Worm (Caenorhabditis elegans): ENCODE results near the gene C06B3.7.
A peak's percentile ranks its signal among the peaks of the same experiment; 100 is the strongest.

C06B3.7 gene

DNA sequence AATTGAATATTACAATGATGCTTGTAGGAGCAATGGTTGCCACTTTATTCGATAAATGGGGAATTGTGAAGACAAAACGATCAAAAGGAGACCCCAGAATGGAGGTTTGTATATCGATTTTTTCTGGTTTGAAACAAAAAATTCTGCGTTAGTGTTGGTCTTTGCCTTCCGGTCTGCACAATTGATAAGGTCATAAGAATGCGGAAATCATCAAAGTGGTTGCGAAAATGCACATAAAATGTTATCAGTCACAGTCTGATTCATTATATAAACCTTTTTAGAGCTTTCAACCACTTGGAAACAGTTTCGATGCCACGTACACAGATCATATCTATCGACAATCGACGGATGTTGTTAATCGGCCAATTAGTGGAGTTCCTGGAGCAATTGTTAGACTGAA lies 15.9 kb upstream of the C06B3.7 start:
- no peak for TF ChIP-seq nhr-12 (tag; optimal IDR thresholded peaks at IDR 0.05)
- TF ChIP-seq R02D3.7 (tag; optimal IDR thresholded peaks at IDR 0.05), result no peak
- no peak for TF ChIP-seq skn-1 (tag; optimal IDR thresholded peaks at IDR 0.05)
- no peak for TF ChIP-seq hmg-11 (tag; optimal IDR thresholded peaks at IDR 0.05)
- TF ChIP-seq elt-2 (tag; optimal IDR thresholded peaks at IDR 0.05), result peak; percentile 93
- TF ChIP-seq pqm-1 (tag; optimal IDR thresholded peaks at IDR 0.05), result peak; percentile 92

DNA sequence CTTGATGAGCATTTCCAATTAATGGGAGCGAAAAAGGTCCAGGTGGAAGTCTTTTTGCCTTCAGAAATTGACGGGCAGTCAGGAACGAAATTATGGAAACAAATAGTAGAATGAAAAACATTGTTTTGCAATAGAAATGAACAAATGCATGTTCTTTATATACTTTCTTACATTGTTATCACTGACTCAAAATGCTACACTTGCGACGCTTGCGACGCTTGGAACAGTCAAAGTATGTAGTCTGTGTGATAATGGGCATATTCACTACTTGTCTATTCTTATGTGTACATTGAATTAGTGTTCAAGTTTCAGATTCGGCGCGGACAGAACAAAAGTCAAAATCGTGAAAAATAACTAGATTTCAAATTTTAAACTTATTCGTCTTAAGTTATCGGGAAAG lies 11.1 kb upstream of the C06B3.7 start, which contains the start of gene cyp-35C1:
cyp-35C1 (minus strand) TSS at position 132 of the 400 bp plus-strand sequence.
- no peak for TF ChIP-seq fos-1 (tag; optimal IDR thresholded peaks at IDR 0.05)
- TF ChIP-seq elt-2 (tag; optimal IDR thresholded peaks at IDR 0.05), result peak; percentile 59
- peak; percentile 51 for TF ChIP-seq pqm-1 (tag; optimal IDR thresholded peaks at IDR 0.05)
- no peak for TF ChIP-seq mml-1 (tag; optimal IDR thresholded peaks at IDR 0.05)

- TF ChIP-seq fkh-10 (GFP tag; optimal IDR thresholded peaks at IDR 0.05), result no peak
- no peak for TF ChIP-seq nhr-76 (tag; optimal IDR thresholded peaks at IDR 0.05)
- no peak for TF ChIP-seq ceh-9 (tag; optimal IDR thresholded peaks at IDR 0.05)
- no peak for TF ChIP-seq snpc-4 (tag; optimal IDR thresholded peaks at IDR 0.05)
- no peak for TF ChIP-seq fos-1 (tag; optimal IDR thresholded peaks at IDR 0.05)
- TF ChIP-seq ceh-16 (tag; optimal IDR thresholded peaks at IDR 0.05), result no peak
- no peak for TF ChIP-seq egl-5 (tag; optimal IDR thresholded peaks at IDR 0.05)
- no peak for TF ChIP-seq nhr-237 (tag; optimal IDR thresholded peaks at IDR 0.05)
Observed at ce11 chrV:13899213-13899612, 10.3 kb upstream of the C06B3.7 start, which contains the start of gene oac-3. TSS of gene oac-3 (plus strand) at chrV:13899513.

DNA sequence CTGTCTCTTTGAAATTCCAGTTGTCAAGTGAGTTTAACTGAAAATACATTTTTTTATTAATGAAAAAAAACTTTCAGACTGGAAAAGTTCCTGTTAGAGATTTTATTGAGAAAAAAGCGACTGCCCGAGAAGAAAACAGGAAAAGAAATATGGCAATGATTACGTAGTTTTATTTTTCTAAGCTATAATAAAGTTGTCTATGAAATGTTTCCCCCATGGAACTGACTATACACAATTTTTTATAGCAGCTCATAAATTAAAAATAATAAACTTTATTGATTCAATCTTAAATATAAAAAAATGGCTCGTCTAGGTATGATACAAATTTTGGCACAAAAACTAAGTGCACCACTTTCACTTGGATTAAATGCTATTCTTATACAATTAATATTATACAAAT lies 7.0 kb upstream of the C06B3.7 start, which contains the start of gene C06B3.1:
C06B3.1 (plus strand) TSS at position 301 of the 400 bp plus-strand sequence.
- TF ChIP-seq nhr-12 (tag; optimal IDR thresholded peaks at IDR 0.05), result no peak
- TF ChIP-seq ztf-4 (tag; optimal IDR thresholded peaks at IDR 0.05), result no peak
- no peak for TF ChIP-seq lin-15B (tag; optimal IDR thresholded peaks at IDR 0.05)
- no peak for TF ChIP-seq jun-1 (tag; optimal IDR thresholded peaks at IDR 0.05)
- TF ChIP-seq ceh-16 (tag; optimal IDR thresholded peaks at IDR 0.05), result no peak
- TF ChIP-seq nhr-76 (tag; optimal IDR thresholded peaks at IDR 0.05), result no peak
- TF ChIP-seq zag-1 (tag; optimal IDR thresholded peaks at IDR 0.05), result no peak
- no peak for TF ChIP-seq ama-1 (optimal IDR thresholded peaks at IDR 0.05)
- TF ChIP-seq pha-4 (tag; optimal IDR thresholded peaks at IDR 0.05), result no peak
- no peak for TF ChIP-seq pqm-1 (tag; optimal IDR thresholded peaks at IDR 0.05)

DNA sequence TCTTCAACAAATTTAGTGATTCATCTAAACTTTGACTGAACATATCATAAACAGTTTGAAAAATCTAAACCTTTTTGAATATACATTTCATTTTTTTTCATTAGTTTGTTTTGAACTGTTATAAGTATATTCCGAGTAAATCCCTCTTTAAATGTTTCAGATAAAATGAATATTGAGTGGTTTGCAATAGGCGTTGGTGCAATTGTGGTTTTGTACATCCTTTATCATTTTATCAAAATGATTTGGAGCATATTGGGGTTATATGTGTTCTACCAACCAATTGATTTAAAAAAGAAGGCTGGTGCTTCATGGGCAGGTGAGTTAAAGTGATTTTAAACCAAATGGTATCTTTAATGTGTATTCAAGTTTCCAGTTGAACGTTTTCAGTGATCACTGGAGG lies 5.0 kb upstream of the C06B3.7 start, which contains the start of gene stdh-3:
stdh-3 (plus strand) TSS at position 166 of the 400 bp plus-strand sequence.
- TF ChIP-seq hmg-11 (tag; optimal IDR thresholded peaks at IDR 0.05) (no peak), mml-1 (tag; optimal IDR thresholded peaks at IDR 0.05) (no peak), egl-27 (tag; optimal IDR thresholded peaks at IDR 0.05) (no peak), egl-5 (tag; optimal IDR thresholded peaks at IDR 0.05) (no peak), elt-2 (tag; optimal IDR thresholded peaks at IDR 0.05) (no peak), ama-1 (optimal IDR thresholded peaks at IDR 0.05) (no peak), pqm-1 (tag; optimal IDR thresholded peaks at IDR 0.05) (no peak), snpc-4 (tag; optimal IDR thresholded peaks at IDR 0.05) (no peak), ceh-82 (tag; optimal IDR thresholded peaks at IDR 0.05) (no peak), lin-39 (tag; optimal IDR thresholded peaks at IDR 0.05) (no peak), nhr-25 (tag; optimal IDR thresholded peaks at IDR 0.05) (no peak), daf-12 (tag; optimal IDR thresholded peaks at IDR 0.05) (no peak)

ce11 chrV:13906166-13906565 lies 3.3 kb upstream of the C06B3.7 start, which contains the start of gene stdh-1:
TSS of gene stdh-1 (plus strand) at chrV:13906492.
- no peak for TF ChIP-seq nhr-43 (tag; optimal IDR thresholded peaks at IDR 0.05; ENCODE audit: poor library complexity, severe bottlenecking)
- TF ChIP-seq elt-2 (tag; optimal IDR thresholded peaks at IDR 0.05), result peak; percentile 48
- no peak for TF ChIP-seq tbx-2 (tag; optimal IDR thresholded peaks at IDR 0.05)
- TF ChIP-seq pha-4 (tag; optimal IDR thresholded peaks at IDR 0.05), result peak; percentile 22
- no peak for TF ChIP-seq lsy-12 (tag; optimal IDR thresholded peaks at IDR 0.05)
- peak; percentile 50 for TF ChIP-seq egl-5 (tag; optimal IDR thresholded peaks at IDR 0.05)
- TF ChIP-seq ama-1 (optimal IDR thresholded peaks at IDR 0.05), result no peak
- TF ChIP-seq ZK546.5 (tag; optimal IDR thresholded peaks at IDR 0.05), result no peak
- TF ChIP-seq lin-15B (tag; optimal IDR thresholded peaks at IDR 0.05), result no peak
- TF ChIP-seq hmg-11 (tag; optimal IDR thresholded peaks at IDR 0.05), result peak; percentile 5
- no peak for TF ChIP-seq nhr-77 (tag; optimal IDR thresholded peaks at IDR 0.05)
- no peak for TF ChIP-seq nhr-23 (tag; optimal IDR thresholded peaks at IDR 0.05)
- TF ChIP-seq lin-39 (tag; optimal IDR thresholded peaks at IDR 0.05), result no peak
- peak; percentile 3 for TF ChIP-seq nfya-1 (tag; optimal IDR thresholded peaks at IDR 0.05; ENCODE audit: insufficient read depth)
- no peak for TF ChIP-seq ztf-11 (tag; optimal IDR thresholded peaks at IDR 0.05)
- TF ChIP-seq nhr-28 (tag; optimal IDR thresholded peaks at IDR 0.05), result no peak

Data from whole organism, L3 larva.